Worm (Caenorhabditis elegans) whole organism, L3 larva: ENCODE data around the gene pigk-1.

Experiments
- ceh-16 ChIP-seq: sonication (generic microtip); optimal IDR thresholded peaks from 2 replicates; lab custom pipeline; 2017; ENCODE audit warnings: missing biosample characterization, missing genetic modification characterization
- nhr-76 ChIP-seq: fragments of 150-350 bp; sonication (generic microtip); optimal IDR thresholded peaks from 5 replicates; lab custom pipeline; 2014; ENCODE audit warnings: missing biosample characterization, missing genetic modification characterization
- sea-2 ChIP-seq: fragments of 150-350 bp; sonication (generic microtip); optimal IDR thresholded peaks from 4 replicates; lab custom pipeline; 2014; ENCODE audit warnings: missing biosample characterization, missing genetic modification reagents, missing genetic modification characterization
- skn-1 ChIP-seq: fragments of 150-350 bp; optimal IDR thresholded peaks from 2 replicates; lab custom pipeline; 2014; ENCODE audit warnings: missing biosample characterization, missing genetic modification characterization
- unc-62 ChIP-seq: fragments of 150-350 bp; sonication (generic microtip); optimal IDR thresholded peaks from 4 replicates; lab custom pipeline; 2014; ENCODE audit warnings: missing biosample characterization, missing genetic modification reagents, missing genetic modification characterization

DNA sequence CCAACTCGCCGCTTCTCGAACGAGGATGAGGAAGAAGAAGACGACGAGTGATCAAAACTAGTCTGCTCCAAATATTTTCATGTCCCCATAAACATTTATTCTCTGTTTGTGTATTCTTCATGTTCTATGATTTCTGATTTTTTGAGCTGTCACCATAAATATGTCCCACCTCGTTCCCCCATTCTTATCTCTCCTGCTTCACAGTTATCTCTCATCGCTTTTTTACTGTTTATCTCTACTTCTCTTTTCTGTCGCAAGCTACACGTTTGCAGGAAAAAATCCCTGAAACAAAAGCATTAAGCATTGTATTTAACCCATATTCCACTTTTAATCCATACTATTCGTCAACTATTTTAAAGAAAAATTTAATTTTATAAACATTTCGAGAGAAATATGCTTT, 21.0 kb upstream of the pigk-1 start:
- TF ChIP-seq nhr-76 (no peak), ceh-16 (no peak), sea-2 (GFP tag; lab: Kevin White, UChicago) (no peak), unc-62 (GFP tag; lab: Kevin White, UChicago) (no peak), skn-1 (tag; lab: Kevin White, UChicago) (no peak)
